Fruit fly (Drosophila melanogaster): ENCODE data around the gene loco.

- TF ChIP-seq CTCF (optimal IDR thresholded peaks at IDR 0.05) (no peak), CG8478 (optimal IDR thresholded peaks at IDR 0.05) (no peak)
These were observed 23.0 kb downstream of the loco start, which contains the start of gene CG31161 for dm6 chr3R:22616211-22616610.

All from S2 (cell line).